Worm (Caenorhabditis elegans) whole organism, L4/young adult: ENCODE measurements around the gene lfi-1.

Experiments
- dao-5 ChIP-seq: sonication (generic microtip); optimal IDR thresholded peaks from 2 replicates; lab custom pipeline; 2016; ENCODE audit warnings: missing genotype, missing genetic modification characterization, moderate library complexity, missing compliant biosample characterization
- him-1 ChIP-seq: sonication (generic microtip); optimal IDR thresholded peaks from 2 replicates; lab custom pipeline; 2016; ENCODE audit warnings: missing genotype, missing genetic modification reagents, missing genetic modification characterization, missing compliant biosample characterization

DNA sequence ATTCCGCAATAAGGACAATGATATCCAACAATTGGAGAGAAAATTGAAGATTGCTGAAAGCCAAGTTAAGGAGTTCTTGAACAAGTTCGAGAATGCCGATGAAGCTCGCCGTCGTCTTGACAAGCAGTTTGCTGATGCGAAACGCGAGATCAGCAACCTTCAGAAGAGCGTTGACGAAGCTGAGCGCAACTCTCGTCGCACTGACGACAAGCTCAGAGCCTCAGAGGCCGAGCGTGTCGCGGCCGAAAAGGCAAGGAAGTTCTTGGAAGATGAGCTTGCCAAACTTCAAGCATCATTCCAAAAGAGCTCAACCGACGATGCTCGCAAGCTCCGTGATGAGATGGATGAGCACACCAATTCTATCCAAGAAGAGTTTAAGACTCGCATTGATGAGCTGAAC is 9.7 kb downstream of the lfi-1 start:
- TF ChIP-seq dao-5 (no peak), him-1 (no peak)
